Worm (Caenorhabditis elegans) whole organism, L4 larva: Measurements from ENCODE around the gene C34C12.9.

ENCODE experiments used
- R02D3.7 ChIP-seq: fragments of 150-350 bp; sonication (generic microtip); optimal IDR thresholded peaks from 3 replicates; lab custom pipeline; 2014; ENCODE audit warnings: missing biosample characterization, missing genetic modification characterization
- Y48G9A.11 ChIP-seq: fragments of 200-800 bp; sonication (Bioruptor generic); IDR thresholded peaks from 2 replicates; pipeline ENCODE4 v1.3.6; 2022; ENCODE audit warnings: missing genetic modification reagents, missing genetic modification characterization, missing compliant biosample characterization
- ZK546.5 ChIP-seq, 2 experiments: sonication (generic microtip); optimal IDR thresholded peaks; 2 replicates each; lab custom pipeline; 2017; ENCODE audit warnings: missing biosample characterization in 2 of 2, missing genetic modification characterization in 2 of 2
- ama-1 ChIP-seq: fragments of 150-350 bp; optimal IDR thresholded peaks from 2 replicates; lab custom pipeline; 2014; ENCODE audit warnings: inconsistent platforms, mixed read lengths
- hif-1 ChIP-seq, 2 experiments: sonication (generic microtip); optimal IDR thresholded peaks; 2 replicates each; lab custom pipeline; 2016 to 2017; ENCODE audit warnings: missing compliant biosample characterization in 2 of 2, missing genetic modification characterization in 2 of 2, missing genetic modification reagents in 2 of 2, missing genotype in 2 of 2, mild to moderate bottlenecking in 1 of 2
- lir-3 ChIP-seq: sonication (generic microtip); optimal IDR thresholded peaks from 2 replicates; lab custom pipeline; 2016; ENCODE audit warnings: mild to moderate bottlenecking, missing genetic modification characterization, missing compliant biosample characterization
- madf-9 ChIP-seq: fragments of 200-800 bp; sonication (Bioruptor generic); conservative IDR thresholded peaks from 2 replicates; pipeline ENCODE4 v1.3.6; 2022; ENCODE audit warnings: missing genetic modification reagents, missing genetic modification characterization, missing compliant biosample characterization
- nhr-28 ChIP-seq: fragments of 150-350 bp; optimal IDR thresholded peaks from 2 replicates; lab custom pipeline; 2014; ENCODE audit warnings: missing biosample characterization, missing genetic modification characterization
- pha-4 ChIP-seq, 2 experiments: fragments of 150-350 bp in 1 of 2; fragments of 200-800 bp in 1 of 2; sonication (Bioruptor generic) in 1 of 2; IDR thresholded peaks in 1 of 2; optimal IDR thresholded peaks in 1 of 2; 2 replicates each; pipeline versions ENCODE4 v1.3.6 to Lab custom; 2014 to 2022; ENCODE audit warnings: missing genetic modification characterization in 2 of 2, missing genetic modification reagents in 2 of 2, missing biosample characterization in 1 of 2, missing compliant biosample characterization in 1 of 2
- ztf-11 ChIP-seq: fragments of 150-350 bp; optimal IDR thresholded peaks from 2 replicates; lab custom pipeline; 2014; ENCODE audit warnings: missing biosample characterization, missing genetic modification characterization

DNA sequence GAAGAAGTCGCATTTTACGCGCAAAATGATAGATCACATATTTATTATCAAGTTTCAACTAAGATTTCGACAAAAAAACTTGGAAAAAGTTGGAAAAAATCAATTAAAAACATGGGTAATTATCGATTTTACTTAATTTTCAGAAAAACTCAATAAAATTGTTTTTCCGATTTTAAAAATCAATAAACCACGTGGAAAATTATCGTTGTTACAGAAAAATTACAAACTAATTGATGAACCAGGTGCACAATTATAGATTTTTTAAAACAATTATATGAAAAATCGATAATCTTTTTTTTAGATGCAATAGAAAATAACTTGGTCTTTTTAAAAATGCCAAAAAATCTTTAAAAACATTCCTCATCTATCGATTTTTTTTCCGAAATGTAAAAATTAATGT, 44.6 kb downstream of the C34C12.9 start:
- TF ChIP-seq nhr-28 (no peak), ama-1 (lab: Kevin White, UChicago) (no peak), pha-4 (GFP tag; IDR thresholded peaks at IDR 0.05; lab: Robert Waterston, UW) (no peak), pha-4 (tag; optimal IDR thresholded peaks at IDR 0.05; lab: Kevin White, UChicago) (no peak), ztf-11 (tag; lab: Kevin White, UChicago) (no peak), Y48G9A.11 (GFP tag; lab: Robert Waterston, UW) (no peak), madf-9 (GFP tag; lab: Robert Waterston, UW) (no peak), R02D3.7 (tag; lab: Kevin White, UChicago) (no peak), lir-3 (tag; lab: Kevin White, UChicago) (no peak), hif-1 (tag; optimal IDR thresholded peaks at IDR 0.05; lab: Kevin White, UChicago) (no peak), ZK546.5 (tag; optimal IDR thresholded peaks at IDR 0.05; lab: Kevin White, UChicago) (no peak)
